Worm (Caenorhabditis elegans) whole organism, L4 larva: ENCODE results near the gene srx-54.

Experiments used
- F10B5.3 ChIP-seq: sonication (generic microtip); optimal IDR thresholded peaks from 2 replicates; lab custom pipeline; 2016; ENCODE audit warnings: mild to moderate bottlenecking, missing genetic modification characterization, missing compliant biosample characterization
- aly-2 ChIP-seq: sonication (generic microtip); optimal IDR thresholded peaks from 2 replicates; lab custom pipeline; 2018; ENCODE audit warnings: missing biosample characterization, missing genetic modification characterization
- fkh-10 ChIP-seq: fragments of 150-350 bp; optimal IDR thresholded peaks from 2 replicates; lab custom pipeline; 2014; ENCODE audit warnings: missing biosample characterization, missing genetic modification reagents, missing genetic modification characterization
- hmg-1.1 ChIP-seq: fragments of 200-800 bp; sonication (Bioruptor generic); IDR thresholded peaks from 2 replicates; pipeline ENCODE4 v1.3.6; 2022; ENCODE audit warnings: missing genetic modification reagents, missing genetic modification characterization, missing compliant biosample characterization
- lin-15B ChIP-seq: fragments of 150-350 bp; sonication (generic microtip); optimal IDR thresholded peaks from 3 replicates; lab custom pipeline; 2014; ENCODE audit warnings: missing biosample characterization, missing genetic modification characterization
- nhr-48 ChIP-seq: sonication (generic microtip); optimal IDR thresholded peaks from 2 replicates; lab custom pipeline; 2016; ENCODE audit warnings: mild to moderate bottlenecking, missing genetic modification characterization, missing compliant biosample characterization

DNA sequence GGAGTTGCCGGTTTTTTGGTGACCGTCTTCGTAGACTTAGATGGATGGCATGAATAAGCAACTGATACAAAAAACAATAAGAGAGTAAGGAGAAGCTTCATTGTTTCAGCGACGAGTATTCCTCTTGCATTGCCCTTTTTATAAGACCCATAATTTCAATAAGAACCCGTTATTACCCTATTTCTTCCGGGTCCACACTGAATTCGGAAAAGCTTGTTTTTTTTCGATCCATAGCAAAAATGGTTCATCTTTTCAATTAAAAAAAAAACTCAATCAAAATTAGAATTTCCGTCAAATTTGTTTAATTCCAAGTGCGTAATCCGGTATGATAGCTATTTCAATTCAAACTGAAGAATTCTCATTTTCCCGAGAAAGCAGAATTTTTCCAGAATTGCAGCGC, 12.0 kb downstream of the srx-54 start, which contains the start of gene Y102A5C.40:
- no peak for TF ChIP-seq F10B5.3 (tag; lab: Kevin White, UChicago)
- no peak for TF ChIP-seq fkh-10 (GFP tag; lab: Kevin White, UChicago)
- TF ChIP-seq hmg-1.1 = no peak
- TF ChIP-seq nhr-48 = no peak
- no peak for TF ChIP-seq aly-2 (tag; lab: Kevin White, UChicago)
- TF ChIP-seq lin-15B (tag; lab: Kevin White, UChicago) = no peak
